Fruit fly (Drosophila melanogaster): ENCODE measurements around the gene CG7290.

DNA sequence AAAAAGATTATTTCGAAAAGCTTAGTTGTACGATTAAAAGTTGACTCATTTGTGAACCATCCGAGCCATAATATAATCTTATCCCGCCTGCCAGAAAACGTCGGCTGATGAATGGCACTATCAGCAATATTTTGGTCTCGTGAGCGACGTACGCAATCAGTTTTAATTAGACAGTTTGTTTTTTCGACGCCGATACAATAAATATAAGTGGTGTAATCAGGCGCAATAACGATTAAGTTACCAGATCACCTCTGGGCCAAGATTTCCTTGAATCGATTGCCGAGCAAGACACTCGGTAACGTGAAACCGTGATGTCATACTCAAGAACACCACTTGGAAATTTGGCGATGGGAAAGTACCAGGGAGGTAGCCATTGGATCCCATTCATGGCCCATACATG, 3.2 kb upstream of the CG7290 start:
- TF ChIP-seq psq (optimal IDR thresholded peaks at IDR 0.05) (no peak), usp (GFP tag; optimal IDR thresholded peaks at IDR 0.05) (no peak), pan (optimal IDR thresholded peaks at IDR 0.05) (no peak), CG8478 (optimal IDR thresholded peaks at IDR 0.05) (no peak), EcR (GFP tag; optimal IDR thresholded peaks at IDR 0.05) (no peak), Dll (optimal IDR thresholded peaks at IDR 0.05) (no peak)

All from whole organism.